Worm (Caenorhabditis elegans): ENCODE measurements around the gene K01A11.3.

DNA sequence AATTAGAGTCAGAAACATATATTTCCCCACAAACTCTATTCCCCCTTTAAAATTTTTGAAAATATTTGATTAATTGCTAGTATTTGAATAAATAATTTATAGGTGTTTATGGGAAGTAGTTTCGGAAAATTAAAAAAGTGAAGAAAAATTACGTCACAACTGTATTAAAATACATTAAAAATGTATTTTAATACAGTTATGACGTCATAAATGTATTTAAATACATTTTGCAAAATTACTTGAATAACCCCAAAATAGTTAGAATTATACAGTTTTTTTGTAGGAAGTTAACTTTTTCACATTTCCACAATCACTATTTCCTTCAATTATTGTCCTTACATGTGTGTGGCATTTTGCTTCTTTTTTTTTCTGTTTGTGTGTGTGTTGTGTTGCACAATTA is 39.0 kb downstream of the K01A11.3 start:
- no peak for TF ChIP-seq elt-3 (tag; optimal IDR thresholded peaks at IDR 0.05)
- TF ChIP-seq ztf-11 (tag; optimal IDR thresholded peaks at IDR 0.05): no peak
- no peak for TF ChIP-seq fos-1 (tag; optimal IDR thresholded peaks at IDR 0.05)
- TF ChIP-seq elt-1 (tag; optimal IDR thresholded peaks at IDR 0.05): no peak
- TF ChIP-seq lsy-2 (tag; optimal IDR thresholded peaks at IDR 0.05): no peak
- no peak for TF ChIP-seq F13H6.1 (tag; optimal IDR thresholded peaks at IDR 0.05)
- TF ChIP-seq mab-5 (tag; optimal IDR thresholded peaks at IDR 0.05): no peak
- no peak for TF ChIP-seq ztf-1 (GFP tag; conservative IDR thresholded peaks at IDR 0.05)
- no peak for TF ChIP-seq ZK546.5 (tag; optimal IDR thresholded peaks at IDR 0.05)
- no peak for TF ChIP-seq unc-62 (GFP tag; optimal IDR thresholded peaks at IDR 0.05)
- no peak for TF ChIP-seq nhr-237 (tag; optimal IDR thresholded peaks at IDR 0.05)
- TF ChIP-seq skn-1 (tag; optimal IDR thresholded peaks at IDR 0.05): no peak

All from whole organism, L2 larva.